Worm (Caenorhabditis elegans) whole organism, L1 larva: Measurements from ENCODE around the gene F21D5.5.

Source experiments
- blmp-1 ChIP-seq: fragments of 150-350 bp; optimal IDR thresholded peaks from 2 replicates; lab custom pipeline; 2014; ENCODE audit warnings: missing biosample characterization, missing genetic modification characterization
- ceh-82 ChIP-seq, 3 experiments: fragments of 150-350 bp in 1 of 3; sonication (generic microtip) in 2 of 3; optimal IDR thresholded peaks; 2 replicates each; lab custom pipeline; 2014 to 2017; ENCODE audit warnings: missing biosample characterization in 3 of 3, missing genetic modification characterization in 3 of 3
- ceh-90 ChIP-seq: sonication (generic microtip); optimal IDR thresholded peaks from 2 replicates; lab custom pipeline; 2016; ENCODE audit warnings: missing genetic modification characterization, missing compliant biosample characterization
- lsy-2 ChIP-seq, 2 experiments: fragments of 150-350 bp; optimal IDR thresholded peaks; 2 replicates each; lab custom pipeline; 2014; ENCODE audit warnings: missing biosample characterization in 2 of 2, missing genetic modification characterization in 2 of 2
- sox-4 ChIP-seq: sonication (generic microtip); optimal IDR thresholded peaks from 2 replicates; lab custom pipeline; 2016; ENCODE audit warnings: missing genetic modification characterization, missing compliant biosample characterization

DNA sequence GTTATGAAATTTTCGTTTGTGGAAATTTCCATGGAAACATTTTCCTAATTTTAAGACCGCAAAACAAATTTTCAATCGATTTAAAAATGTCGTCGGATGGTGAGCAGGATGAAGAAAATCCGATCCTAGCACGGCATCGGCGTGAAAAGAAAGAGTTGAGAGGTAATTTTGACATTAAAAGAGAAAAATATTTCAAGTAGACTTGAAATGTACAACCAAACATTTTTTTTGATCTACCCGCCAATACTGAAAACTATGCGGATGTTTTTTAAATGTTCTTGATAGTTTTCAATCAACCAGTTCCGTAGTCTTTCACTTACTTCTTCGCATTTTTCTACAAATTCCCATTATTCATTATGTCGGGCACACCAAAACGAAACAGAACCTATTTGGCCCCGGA lies 11.1 kb downstream of the F21D5.5 start, which contains the start of gene otub-3:
- no peak for TF ChIP-seq ceh-82 (tag; optimal IDR thresholded peaks at IDR 0.05; lab: Kevin White, UChicago)
- TF ChIP-seq blmp-1 (tag; lab: Kevin White, UChicago), result no peak
- no peak for TF ChIP-seq sox-4
- TF ChIP-seq ceh-90 (tag; lab: Kevin White, UChicago), result no peak
- TF ChIP-seq lsy-2 (tag; optimal IDR thresholded peaks at IDR 0.05; lab: Kevin White, UChicago), result no peak
